Fruit fly (Drosophila melanogaster): ENCODE measurements around the gene CG17359.

The CG17359 gene

dm6 chr3L:13999204-13999603 lies at the start of gene CG17359:
Gene CG17359, minus strand, starts transcription at chr3L:13999251.
- TF ChIP-seq CG17801 (GFP tag; optimal IDR thresholded peaks at IDR 0.05; ENCODE audit: partially characterized antibody): no peak

dm6 chr3L:14037655-14038644 lies 38.9 kb upstream of the CG17359 start:
- no peak for TF ChIP-seq CG17801 (GFP tag; optimal IDR thresholded peaks at IDR 0.05; ENCODE audit: partially characterized antibody)

dm6 chr3L:14036867-14037313 lies 37.8 kb upstream of the CG17359 start, which contains the start of gene Hsp110:
Gene Hsp110, plus strand, starts transcription at chr3L:14037019.
- TF ChIP-seq CG17801 (GFP tag; optimal IDR thresholded peaks at IDR 0.05; ENCODE audit: partially characterized antibody): peak; percentile 66

- TF ChIP-seq CG17801 (GFP tag; optimal IDR thresholded peaks at IDR 0.05; ENCODE audit: partially characterized antibody): no peak
These were observed 35.4 kb upstream of the CG17359 start, which contains the start of gene CG6661 for dm6 chr3L:14034476-14034875. Gene CG6661, plus strand, starts transcription at chr3L:14034776.

dm6 chr3L:14031171-14032126 lies 32.4 kb upstream of the CG17359 start, which contains the start of the genes CG6650 and endos:
Gene CG6650, plus strand, starts transcription at chr3L:14031450.
Gene endos, minus strand, starts transcription at chr3L:14031706.
- peak; percentile 3 for TF ChIP-seq CG17801 (GFP tag; optimal IDR thresholded peaks at IDR 0.05; ENCODE audit: partially characterized antibody)

- TF ChIP-seq CG17801 (GFP tag; optimal IDR thresholded peaks at IDR 0.05; ENCODE audit: partially characterized antibody): peak; percentile 11
These were observed 29.7 kb upstream of the CG17359 start, which contains the start of gene Ptip for dm6 chr3L:14028485-14029384. Gene Ptip, minus strand, starts transcription at chr3L:14029121.

- no peak for TF ChIP-seq CG17801 (GFP tag; optimal IDR thresholded peaks at IDR 0.05; ENCODE audit: partially characterized antibody)
These were observed 28.5 kb upstream of the CG17359 start for dm6 chr3L:14027549-14027948.

- TF ChIP-seq CG17801 (GFP tag; optimal IDR thresholded peaks at IDR 0.05; ENCODE audit: partially characterized antibody): no peak
These were observed 26.7 kb upstream of the CG17359 start for dm6 chr3L:14025736-14026135.

- TF ChIP-seq CG17801 (GFP tag; optimal IDR thresholded peaks at IDR 0.05; ENCODE audit: partially characterized antibody): peak; percentile 42
These were observed 7.7 kb upstream of the CG17359 start for dm6 chr3L:14006704-14007126.

dm6 chr3L:14005627-14006287 lies 6.7 kb upstream of the CG17359 start:
- TF ChIP-seq CG17801 (GFP tag; optimal IDR thresholded peaks at IDR 0.05; ENCODE audit: partially characterized antibody): peak; percentile 28

- peak; percentile 95 for TF ChIP-seq CG17801 (GFP tag; optimal IDR thresholded peaks at IDR 0.05; ENCODE audit: partially characterized antibody)
These were observed 6.0 kb upstream of the CG17359 start for dm6 chr3L:14004963-14005458.

dm6 chr3L:14004041-14004407 lies 5.0 kb upstream of the CG17359 start:
- TF ChIP-seq CG17801 (GFP tag; optimal IDR thresholded peaks at IDR 0.05; ENCODE audit: partially characterized antibody): no peak
